Worm (Caenorhabditis elegans) whole organism, L3 larva: Measurements from ENCODE around the gene nhr-17.

ENCODE experiments used
- R02D3.7 ChIP-seq: fragments of 150-350 bp; optimal IDR thresholded peaks from 2 replicates; lab custom pipeline; 2014; ENCODE audit warnings: missing biosample characterization, missing genetic modification characterization
- ama-1 ChIP-seq: fragments of 150-350 bp; optimal IDR thresholded peaks from 2 replicates; lab custom pipeline; 2018
- ceh-82 ChIP-seq: fragments of 150-350 bp; optimal IDR thresholded peaks from 2 replicates; lab custom pipeline; 2014; ENCODE audit warnings: missing biosample characterization, missing genetic modification characterization
- lin-39 ChIP-seq: fragments of 150-350 bp; optimal IDR thresholded peaks from 2 replicates; lab custom pipeline; 2018; ENCODE audit warnings: missing biosample characterization, missing genetic modification reagents, missing genetic modification characterization
- nfya-1 ChIP-seq: sonication (generic microtip); optimal IDR thresholded peaks from 2 replicates; lab custom pipeline; 2017; ENCODE audit warnings: missing genetic modification characterization, mild to moderate bottlenecking, missing compliant biosample characterization, antibody characterized with exemption, moderate library complexity; ENCODE audit not compliant: insufficient read depth
- nhr-12 ChIP-seq: fragments of 150-350 bp; optimal IDR thresholded peaks from 2 replicates; lab custom pipeline; 2014; ENCODE audit warnings: missing biosample characterization, missing genetic modification characterization
- nhr-237 ChIP-seq: fragments of 150-350 bp; optimal IDR thresholded peaks from 2 replicates; lab custom pipeline; 2014; ENCODE audit warnings: missing biosample characterization, missing genetic modification characterization
- nhr-28 ChIP-seq: fragments of 150-350 bp; optimal IDR thresholded peaks from 2 replicates; lab custom pipeline; 2014; ENCODE audit warnings: missing biosample characterization, missing genetic modification characterization
- pqm-1 ChIP-seq: fragments of 150-350 bp; optimal IDR thresholded peaks from 2 replicates; lab custom pipeline; 2017; ENCODE audit warnings: missing biosample characterization, missing genetic modification characterization, inconsistent platforms
- skn-1 ChIP-seq: fragments of 150-350 bp; optimal IDR thresholded peaks from 2 replicates; lab custom pipeline; 2014; ENCODE audit warnings: missing biosample characterization, missing genetic modification characterization
- snpc-4 ChIP-seq: fragments of 150-350 bp; optimal IDR thresholded peaks from 2 replicates; lab custom pipeline; 2014; ENCODE audit warnings: missing biosample characterization, missing genetic modification characterization
- unc-62 ChIP-seq: fragments of 150-350 bp; sonication (generic microtip); optimal IDR thresholded peaks from 4 replicates; lab custom pipeline; 2014; ENCODE audit warnings: missing biosample characterization, missing genetic modification reagents, missing genetic modification characterization
- zag-1 ChIP-seq: fragments of 150-350 bp; optimal IDR thresholded peaks from 2 replicates; lab custom pipeline; 2014; ENCODE audit warnings: missing biosample characterization, missing genetic modification characterization

DNA sequence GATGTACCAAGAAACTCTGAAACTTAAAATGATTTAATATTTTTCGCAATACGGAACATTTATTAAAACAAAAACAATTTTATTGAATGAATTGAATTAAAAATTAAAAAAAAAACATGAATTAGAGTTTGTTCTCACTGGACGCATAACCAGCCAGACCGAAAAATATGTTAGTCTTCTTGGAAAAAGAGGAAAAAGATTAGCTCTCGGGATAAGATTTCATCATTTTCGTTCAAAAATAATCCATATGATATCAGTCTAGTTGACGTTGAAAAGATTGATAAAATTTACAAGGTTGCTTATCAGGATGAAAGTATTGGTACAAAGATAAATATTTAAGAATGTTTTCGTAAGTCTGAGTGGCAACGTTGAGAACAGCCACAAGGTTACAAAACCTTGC is 32.8 kb upstream of the nhr-17 start, which contains the start of gene nhr-26:
- TF ChIP-seq R02D3.7 (no peak), zag-1 (no peak), snpc-4 (tag; lab: Kevin White, UChicago) (no peak), skn-1 (tag; lab: Kevin White, UChicago) (no peak), ama-1 (lab: Kevin White, UChicago) (no peak), pqm-1 (no peak), nhr-12 (no peak), lin-39 (tag; lab: Kevin White, UChicago) (no peak), ceh-82 (tag; lab: Kevin White, UChicago) (no peak), nhr-237 (tag; lab: Kevin White, UChicago) (no peak), nfya-1 (tag; lab: Kevin White, UChicago) (no peak), nhr-28 (no peak), unc-62 (GFP tag; lab: Kevin White, UChicago) (no peak)
